Worm (Caenorhabditis elegans) whole organism, L4/young adult: ENCODE measurements around the gene T14F9.2.

ENCODE experiments used
- W03F9.2 ChIP-seq: fragments of 150-350 bp; optimal IDR thresholded peaks from 2 replicates; lab custom pipeline; 2014; ENCODE audit warnings: missing biosample characterization, missing genetic modification characterization
- dao-5 ChIP-seq: sonication (generic microtip); optimal IDR thresholded peaks from 2 replicates; lab custom pipeline; 2016; ENCODE audit warnings: missing genotype, missing genetic modification characterization, moderate library complexity, missing compliant biosample characterization
- him-1 ChIP-seq: sonication (generic microtip); optimal IDR thresholded peaks from 2 replicates; lab custom pipeline; 2016; ENCODE audit warnings: missing genotype, missing genetic modification reagents, missing genetic modification characterization, missing compliant biosample characterization

T14F9.2 gene

ce11 chrX:2233929-2234328 is at the start of gene T14F9.2:
Gene T14F9.2, plus strand, starts transcription at chrX:2234324.
- TF ChIP-seq W03F9.2 = no peak
- TF ChIP-seq him-1 = no peak
- TF ChIP-seq dao-5 (tag; lab: Kevin White, UChicago) = no peak

- TF ChIP-seq dao-5 (tag; lab: Kevin White, UChicago) (no peak), him-1 (no peak), W03F9.2 (no peak)
Observed at ce11 chrX:2188885-2189284, 45.2 kb upstream of the T14F9.2 start.

DNA sequence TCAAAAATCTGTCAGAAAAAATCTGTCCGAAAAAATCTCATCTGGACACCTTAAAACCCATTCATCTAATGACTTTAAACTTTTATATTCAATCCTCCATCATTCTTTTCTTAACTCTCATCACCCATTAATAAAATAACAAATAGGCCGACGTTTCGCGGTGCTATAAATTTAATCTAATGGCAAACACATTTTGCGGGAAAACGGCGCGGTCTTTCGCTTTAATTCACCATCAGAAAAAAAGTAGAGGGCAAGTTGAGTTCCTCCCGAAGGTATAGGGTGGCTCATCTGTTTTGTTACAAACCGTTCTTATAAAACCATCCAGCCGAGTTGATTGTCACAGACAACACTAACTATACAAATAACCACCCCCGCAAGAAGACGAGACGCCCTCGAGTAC is 43.4 kb upstream of the T14F9.2 start:
- no peak for TF ChIP-seq W03F9.2

- TF ChIP-seq W03F9.2 (no peak), dao-5 (tag; lab: Kevin White, UChicago) (no peak), him-1 (no peak)
Observed at ce11 chrX:2191925-2192554, 42.1 kb upstream of the T14F9.2 start, which contains the start of gene gap-1. Gene gap-1, plus strand, starts transcription at chrX:2192504.

DNA sequence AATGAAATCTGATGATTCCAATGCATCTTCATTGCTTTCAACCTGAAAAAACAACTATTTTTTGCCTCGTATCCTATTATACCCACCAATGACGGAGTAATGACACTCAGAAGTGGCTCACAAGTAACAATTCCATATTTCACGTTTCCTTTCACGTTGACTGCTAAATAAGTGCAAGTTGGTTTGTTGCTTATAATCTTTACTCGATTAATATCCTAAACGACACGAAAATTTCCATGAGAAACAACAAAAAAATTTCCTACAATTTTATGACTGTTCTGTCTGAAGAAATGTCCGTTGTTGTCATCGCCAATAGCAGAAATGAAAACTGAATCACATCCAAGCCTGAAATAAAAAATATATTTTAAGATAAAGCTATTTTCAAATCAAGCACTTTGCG is 36.7 kb upstream of the T14F9.2 start:
- TF ChIP-seq him-1 = no peak
- no peak for TF ChIP-seq W03F9.2
- no peak for TF ChIP-seq dao-5 (tag; lab: Kevin White, UChicago)

DNA sequence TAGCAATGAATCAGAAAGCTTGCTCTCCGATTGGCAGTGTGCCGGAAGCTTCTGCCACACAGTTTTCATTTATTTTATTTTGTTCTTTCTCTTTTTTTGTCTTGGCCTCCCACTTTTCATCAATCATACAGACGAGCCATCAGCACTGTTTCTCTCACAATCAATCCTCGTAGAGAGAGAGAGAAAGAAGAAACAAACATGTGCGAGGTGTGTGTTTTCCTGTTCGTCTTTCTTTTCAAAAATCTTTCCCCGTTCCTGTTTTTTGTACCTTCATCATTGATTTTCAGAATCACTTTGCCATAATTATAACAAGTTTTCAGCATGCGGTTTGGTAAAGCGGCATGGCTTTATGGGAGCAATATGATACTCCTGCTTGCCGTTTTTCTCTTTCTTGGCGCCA is 35.0 kb upstream of the T14F9.2 start, which contains the start of gene T24C12.1:
Gene T24C12.1, plus strand, starts transcription at position 301 of the 400 bp plus-strand sequence.
- no peak for TF ChIP-seq him-1
- no peak for TF ChIP-seq W03F9.2
- TF ChIP-seq dao-5 (tag; lab: Kevin White, UChicago) = no peak

DNA sequence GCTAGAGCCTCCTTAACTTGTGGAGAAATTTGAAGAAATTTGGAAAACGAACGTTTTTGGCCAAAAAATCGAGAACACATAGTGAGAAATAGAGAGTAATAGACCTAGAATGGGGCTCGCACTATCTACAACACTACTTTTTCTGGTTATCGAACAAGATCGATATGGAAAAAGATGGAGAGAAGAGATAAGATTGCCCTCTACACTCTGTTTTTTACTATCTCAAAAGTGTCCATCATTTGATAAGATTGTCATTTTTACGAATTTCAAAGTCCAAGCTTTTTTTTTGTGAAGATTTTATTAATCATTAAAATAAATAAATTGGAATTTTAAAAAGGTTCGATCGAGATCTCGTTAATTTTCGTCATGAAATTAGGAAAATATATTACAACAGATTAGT is 30.4 kb upstream of the T14F9.2 start, which contains the start of gene T24C12.3:
Gene T24C12.3, minus strand, starts transcription at position 134 of the 400 bp plus-strand sequence.
- TF ChIP-seq him-1 (no peak), W03F9.2 (no peak), dao-5 (tag; lab: Kevin White, UChicago) (no peak)

ce11 chrX:2204963-2205362 is 29.2 kb upstream of the T14F9.2 start, which contains the start of gene T24C12.4:
Gene T24C12.4, minus strand, starts transcription at chrX:2205063.
- no peak for TF ChIP-seq W03F9.2
- no peak for TF ChIP-seq dao-5 (tag; lab: Kevin White, UChicago)
- no peak for TF ChIP-seq him-1

DNA sequence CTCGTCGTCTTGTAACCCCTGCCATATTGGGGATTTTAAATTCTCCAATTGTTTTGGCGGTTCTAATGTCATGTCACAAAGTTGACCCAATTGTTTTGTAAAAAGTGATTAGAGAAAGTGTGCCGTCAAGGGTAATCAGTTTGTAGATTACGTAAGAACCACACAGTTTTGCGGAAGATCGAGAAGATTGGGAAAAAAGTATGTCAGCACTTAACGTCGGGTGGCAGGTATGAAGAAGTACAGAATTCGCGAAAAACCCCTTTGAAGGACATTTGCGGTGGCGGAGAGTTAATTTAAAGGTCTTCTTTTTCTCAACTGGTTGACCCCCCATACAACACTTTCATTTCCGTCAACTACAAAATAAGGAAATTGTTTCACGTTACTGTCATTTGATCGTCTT is 25.7 kb upstream of the T14F9.2 start:
- no peak for TF ChIP-seq dao-5 (tag; lab: Kevin White, UChicago)

DNA sequence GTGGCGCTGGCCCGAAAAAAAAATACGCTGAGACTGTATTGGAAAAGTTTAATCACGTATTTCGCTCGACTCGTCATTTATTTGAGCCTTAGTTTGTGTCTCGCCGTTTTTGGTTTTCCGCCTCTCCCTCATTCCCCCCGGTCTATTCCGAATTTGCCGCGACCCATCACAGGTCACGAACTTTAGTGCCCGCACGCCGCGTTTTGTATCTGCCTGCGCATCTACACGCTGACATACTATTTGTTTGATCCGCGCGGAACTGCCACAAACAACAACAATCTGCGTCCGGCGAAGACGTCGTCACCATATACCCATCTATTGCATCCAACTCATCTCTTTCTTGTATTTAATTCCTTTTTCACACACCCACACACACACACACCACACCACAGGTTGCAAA is 24.0 kb upstream of the T14F9.2 start:
- TF ChIP-seq dao-5 (tag; lab: Kevin White, UChicago) (no peak), him-1 (no peak), W03F9.2 (no peak)

- TF ChIP-seq W03F9.2 = no peak
- TF ChIP-seq him-1 = no peak
- TF ChIP-seq dao-5 (tag; lab: Kevin White, UChicago) = no peak
Observed at ce11 chrX:2210751-2211150, 23.4 kb upstream of the T14F9.2 start, which contains the start of gene peb-1. Gene peb-1, plus strand, starts transcription at chrX:2211051.

ce11 chrX:2212141-2212540 is 22.0 kb upstream of the T14F9.2 start:
- TF ChIP-seq dao-5 (tag; lab: Kevin White, UChicago) (no peak), W03F9.2 (no peak), him-1 (no peak)

DNA sequence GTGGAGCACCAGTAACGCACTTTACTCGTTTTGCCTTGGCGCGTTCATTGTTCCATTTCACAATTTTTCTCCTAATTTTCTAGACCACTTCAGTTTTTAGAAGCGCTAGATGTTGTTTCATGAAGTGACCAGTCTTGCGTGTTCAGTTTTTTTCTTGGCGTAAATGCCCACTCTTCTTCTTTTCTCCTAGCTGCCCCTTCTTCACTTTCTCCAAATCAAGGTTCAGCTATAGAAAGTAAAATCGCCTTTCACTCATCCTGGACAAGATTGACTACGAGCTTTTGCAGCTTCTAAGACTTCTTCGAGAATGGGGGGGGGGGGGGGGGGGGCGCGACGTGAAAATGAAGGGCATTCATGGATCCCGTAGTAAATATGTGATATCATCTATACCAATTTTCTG is 21.4 kb upstream of the T14F9.2 start:
- TF ChIP-seq dao-5 (tag; lab: Kevin White, UChicago) = no peak
- TF ChIP-seq him-1 = no peak
- no peak for TF ChIP-seq W03F9.2

DNA sequence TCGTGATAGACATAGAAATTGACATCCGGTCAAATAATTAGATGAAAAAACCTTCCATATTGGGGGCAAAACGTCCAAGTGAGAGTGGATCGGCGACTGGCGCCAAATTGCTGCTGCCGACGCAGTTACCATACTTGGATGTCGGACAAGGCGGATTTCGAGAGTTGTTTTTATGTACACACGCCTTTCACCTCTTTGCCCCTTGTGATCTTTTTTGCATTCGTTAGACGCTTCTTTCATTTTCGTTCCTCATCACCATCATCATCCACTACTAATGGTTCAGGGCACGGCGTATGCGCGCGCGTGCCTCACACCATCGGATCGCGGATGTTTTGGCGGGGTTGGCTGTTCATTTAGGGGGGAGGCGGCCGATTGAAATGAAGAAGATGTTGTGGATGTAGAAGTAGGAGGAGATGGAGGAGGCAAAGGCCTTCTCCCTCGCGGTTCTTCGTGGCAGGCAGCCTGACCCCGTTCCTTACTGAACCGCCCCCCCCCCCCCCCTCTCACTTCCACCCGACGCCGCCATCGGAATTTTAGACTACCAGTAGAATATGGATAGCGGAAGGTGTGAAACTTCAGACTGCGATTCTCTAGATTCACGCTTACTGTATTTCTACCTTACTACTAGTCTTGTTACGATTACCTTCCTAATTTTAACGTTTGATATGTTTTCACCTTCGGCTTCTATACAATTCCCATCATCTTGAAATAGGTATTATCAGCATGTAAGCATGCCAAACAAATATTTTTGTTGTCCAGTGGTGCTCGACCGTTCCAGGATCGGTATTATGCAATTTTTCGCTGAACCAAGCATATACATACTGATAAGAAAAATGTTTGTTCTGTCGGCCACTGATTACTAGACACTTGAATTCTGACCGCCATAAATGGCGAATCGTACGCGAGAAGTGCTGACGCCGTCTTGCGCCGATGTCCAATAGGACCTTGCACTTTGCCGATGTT is 20.4 kb upstream of the T14F9.2 start:
- no peak for TF ChIP-seq W03F9.2
- TF ChIP-seq dao-5 (tag; lab: Kevin White, UChicago) = no peak
- TF ChIP-seq him-1 = no peak

DNA sequence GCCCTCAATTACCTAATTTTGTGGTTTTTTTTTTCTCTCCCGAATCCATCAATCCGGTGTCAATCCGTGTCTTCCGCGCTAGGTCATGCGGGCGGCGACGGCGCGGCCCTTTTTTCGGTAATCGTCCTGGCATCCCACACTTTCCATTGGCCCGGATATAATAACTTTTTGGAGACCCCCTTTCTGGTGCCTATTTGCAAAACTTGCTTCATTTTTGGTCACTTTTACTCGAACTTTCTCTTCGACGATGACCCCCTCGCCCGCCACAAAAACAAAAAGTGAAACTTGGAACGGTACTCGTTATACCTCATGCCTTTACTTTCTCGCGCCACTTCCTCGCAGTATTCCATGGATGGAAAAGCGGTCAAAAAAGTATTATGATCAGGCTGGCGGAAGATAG is 19.7 kb upstream of the T14F9.2 start:
- TF ChIP-seq him-1 = no peak
- no peak for TF ChIP-seq dao-5 (tag; lab: Kevin White, UChicago)
- no peak for TF ChIP-seq W03F9.2
